Fruit fly (Drosophila melanogaster) whole organism, pupa: ENCODE results near the gene CG33920.

Experiments
- CG12605 ChIP-seq: fragments of 200-800 bp; sonication (Bioruptor generic); IDR thresholded peaks from 2 replicates; pipeline ENCODE4 v1.3.6; 2022; ENCODE audit warnings: missing biosample characterization, missing genetic modification characterization
- CG15710 ChIP-seq: fragments of 200-800 bp; sonication (Bioruptor generic); optimal IDR thresholded peaks from 2 replicates; lab custom pipeline; 2018; ENCODE audit warnings: missing biosample characterization, mild to moderate bottlenecking, missing genetic modification characterization, moderate library complexity
- CG17806 ChIP-seq: fragments of 200-800 bp; sonication (Bioruptor generic); optimal IDR thresholded peaks from 2 replicates; lab custom pipeline; 2018; ENCODE audit warnings: missing biosample characterization, mild to moderate bottlenecking, missing genetic modification characterization, moderate library complexity
- CG32121 ChIP-seq: fragments of 200-800 bp; sonication (Bioruptor generic); IDR thresholded peaks from 2 replicates; pipeline ENCODE4 v1.3.6; 2022; ENCODE audit warnings: missing biosample characterization, missing genetic modification characterization
- CG34367 ChIP-seq: fragments of 200-800 bp; sonication (Bioruptor generic); optimal IDR thresholded peaks from 2 replicates; lab custom pipeline; 2018; ENCODE audit warnings: missing biosample characterization, mild to moderate bottlenecking, missing genetic modification characterization
- CG8159 ChIP-seq: fragments of 200-800 bp; sonication (Bioruptor generic); optimal IDR thresholded peaks from 3 replicates; lab custom pipeline; 2018; ENCODE audit warnings: missing biosample characterization, mild to moderate bottlenecking, missing genetic modification characterization, moderate library complexity
- D1 ChIP-seq: fragments of 200-800 bp; sonication (Bioruptor generic); optimal IDR thresholded peaks from 2 replicates; lab custom pipeline; 2018; ENCODE audit warnings: missing biosample characterization, mild to moderate bottlenecking, missing genetic modification characterization, moderate library complexity
- EcR ChIP-seq: fragments of 200-800 bp; sonication (Bioruptor generic); optimal IDR thresholded peaks from 3 replicates; lab custom pipeline; 2019; ENCODE audit warnings: missing biosample characterization, missing genetic modification characterization, mild to moderate bottlenecking, moderate library complexity, missing genetic modification reagents
- Pif1B ChIP-seq: fragments of 200-800 bp; sonication (Bioruptor generic); optimal IDR thresholded peaks from 3 replicates; lab custom pipeline; 2016; ENCODE audit warnings: missing biosample characterization, missing genetic modification characterization
- gl ChIP-seq: fragments of 200-800 bp; sonication (Bioruptor generic); optimal IDR thresholded peaks from 2 replicates; lab custom pipeline; 2018; ENCODE audit warnings: missing biosample characterization, mild to moderate bottlenecking, missing genetic modification characterization
- rn ChIP-seq: fragments of 200-800 bp; sonication (Bioruptor generic); IDR thresholded peaks from 2 replicates; pipeline ENCODE4 v1.3.6; 2022; ENCODE audit warnings: missing biosample characterization, missing genetic modification characterization

DNA sequence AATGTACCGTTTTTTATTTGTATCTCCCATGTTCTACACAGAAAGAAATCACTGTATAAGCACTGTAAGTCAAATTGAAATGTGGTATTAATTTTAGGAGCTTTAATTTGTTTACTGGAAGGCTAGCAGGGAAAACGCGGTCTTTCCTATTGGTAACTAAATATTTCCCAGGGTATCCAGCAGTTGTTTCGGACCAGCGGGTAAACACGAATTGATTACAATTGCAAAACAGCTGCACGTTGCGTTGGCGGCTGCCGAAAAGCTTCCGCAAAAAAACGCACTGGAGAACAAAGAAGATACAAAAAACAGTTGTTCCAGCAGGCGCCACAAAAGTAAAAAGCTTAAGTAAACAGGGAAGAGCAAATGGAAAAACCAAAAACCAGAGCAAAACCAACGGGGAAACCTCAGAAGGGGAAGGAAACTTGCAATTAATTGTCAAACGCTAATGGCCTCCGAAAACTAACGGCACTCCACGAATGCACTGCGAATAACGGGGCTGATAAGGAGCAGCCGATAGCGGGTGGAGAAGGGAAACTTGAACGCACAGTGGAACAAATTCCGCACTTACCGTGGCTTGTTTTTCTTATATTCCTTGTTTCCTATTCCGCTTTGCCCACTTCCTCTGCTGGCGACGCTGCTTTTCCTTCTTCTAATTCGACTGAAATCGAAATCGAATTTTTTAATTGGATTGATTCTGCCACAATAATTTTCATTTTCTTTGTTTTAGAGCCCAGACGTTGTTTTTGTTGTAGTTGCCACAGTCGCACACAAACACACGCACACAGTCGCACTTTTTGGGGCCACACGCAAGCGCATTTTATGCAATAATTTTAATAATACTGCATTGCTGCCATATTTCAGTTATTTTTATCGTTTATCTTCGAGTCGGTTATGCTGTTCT is 15.2 kb upstream of the CG33920 start:
- TF ChIP-seq gl (tag; lab: Kevin White, UChicago), result no peak
- TF ChIP-seq Pif1B (GFP tag; lab: Kevin White, UChicago), result no peak
- TF ChIP-seq rn (GFP tag; lab: Robert Waterston, UW), result peak; percentile 33; the same call in 1 of the 2 replicates
- TF ChIP-seq CG15710 (tag; lab: Kevin White, UChicago), result no peak
- no peak for TF ChIP-seq CG34367 (tag; lab: Kevin White, UChicago)
- TF ChIP-seq EcR, result no peak
- peak; percentile 26 for TF ChIP-seq CG17806
- peak; percentile 24 for TF ChIP-seq CG8159 (tag; lab: Kevin White, UChicago)
- peak; percentile 70; the same call in 1 of the 2 replicates for TF ChIP-seq CG12605 (GFP tag; lab: Robert Waterston, UW)
- TF ChIP-seq CG32121 (GFP tag; lab: Robert Waterston, UW), result peak; percentile 48; the same call in 1 of the 2 replicates
- TF ChIP-seq D1 (tag; lab: Kevin White, UChicago), result no peak
